Worm (Caenorhabditis elegans) whole organism, midembryonic: ENCODE data around the gene sre-44.
A peak's percentile ranks its signal among the peaks of the same experiment; 100 is the strongest.

Experiments used
- T22C8.4 ChIP-seq: fragments of 200-800 bp; sonication (Bioruptor generic); IDR thresholded peaks from 2 replicates; pipeline ENCODE4 v1.3.6; 2022; ENCODE audit warnings: missing genetic modification characterization, missing compliant biosample characterization
- cog-1 ChIP-seq: sonication (generic microtip); optimal IDR thresholded peaks from 2 replicates; lab custom pipeline; 2016; ENCODE audit warnings: missing genetic modification characterization, missing compliant biosample characterization
- flt-1 ChIP-seq: fragments of 200-800 bp; sonication (Bioruptor generic); IDR thresholded peaks from 2 replicates; pipeline ENCODE4 v1.3.6; 2022; ENCODE audit warnings: missing genetic modification characterization, missing compliant biosample characterization
- klf-2 ChIP-seq: fragments of 200-800 bp; sonication (Bioruptor generic); conservative IDR thresholded peaks from 2 replicates; pipeline ENCODE4 v1.3.6; 2022; ENCODE audit warnings: missing genetic modification reagents, missing genetic modification characterization, missing compliant biosample characterization
- med-1 ChIP-seq: sonication (generic microtip); optimal IDR thresholded peaks from 2 replicates; lab custom pipeline; 2017; ENCODE audit warnings: missing genetic modification characterization, mild to moderate bottlenecking, missing compliant biosample characterization, antibody characterized with exemption, missing genetic modification reagents; ENCODE audit not compliant: insufficient read depth
- ref-1 ChIP-seq: fragments of 200-800 bp; sonication (Bioruptor generic); conservative IDR thresholded peaks from 2 replicates; pipeline ENCODE4 v1.3.6; 2022; ENCODE audit warnings: missing genetic modification reagents, missing genetic modification characterization, missing compliant biosample characterization
- tab-1 ChIP-seq: fragments of 200-800 bp; sonication (Bioruptor generic); IDR thresholded peaks from 2 replicates; pipeline ENCODE4 v1.3.6; 2022; ENCODE audit warnings: missing genetic modification characterization, missing compliant biosample characterization
- ztf-23 ChIP-seq: fragments of 200-800 bp; sonication (Bioruptor generic); IDR thresholded peaks from 2 replicates; pipeline ENCODE4 v1.3.6; 2022; ENCODE audit warnings: missing genetic modification reagents, missing genetic modification characterization, missing compliant biosample characterization
- ztf-29 ChIP-seq: fragments of 200-800 bp; sonication (Bioruptor generic); IDR thresholded peaks from 2 replicates; pipeline ENCODE4 v1.3.6; 2022; ENCODE audit warnings: missing genetic modification reagents, missing genetic modification characterization, missing compliant biosample characterization

sre-44 gene

ce11 chrII:13949290-13949689 is at the start of gene sre-44:
Gene sre-44, plus strand, starts transcription at chrII:13949590.
- TF ChIP-seq T22C8.4 (no peak), flt-1 (no peak), med-1 (GFP tag; lab: Kevin White, UChicago) (no peak)

ce11 chrII:13899777-13900176 is 49.6 kb upstream of the sre-44 start:
- TF ChIP-seq T22C8.4 (peak; percentile 50; the same call in 1 of the 2 replicates), ztf-23 (GFP tag; lab: Robert Waterston, UW) (no peak)

ce11 chrII:13902014-13902413 is 47.4 kb upstream of the sre-44 start, which contains the start of gene W02B8.1:
Gene W02B8.1, minus strand, starts transcription at chrII:13902114.
- no peak for TF ChIP-seq T22C8.4
- no peak for TF ChIP-seq klf-2 (GFP tag; lab: Robert Waterston, UW)
- TF ChIP-seq tab-1 (GFP tag; lab: Robert Waterston, UW): no peak
- TF ChIP-seq ref-1: no peak
- TF ChIP-seq ztf-23 (GFP tag; lab: Robert Waterston, UW): no peak
- no peak for TF ChIP-seq cog-1 (tag; lab: Kevin White, UChicago)

DNA sequence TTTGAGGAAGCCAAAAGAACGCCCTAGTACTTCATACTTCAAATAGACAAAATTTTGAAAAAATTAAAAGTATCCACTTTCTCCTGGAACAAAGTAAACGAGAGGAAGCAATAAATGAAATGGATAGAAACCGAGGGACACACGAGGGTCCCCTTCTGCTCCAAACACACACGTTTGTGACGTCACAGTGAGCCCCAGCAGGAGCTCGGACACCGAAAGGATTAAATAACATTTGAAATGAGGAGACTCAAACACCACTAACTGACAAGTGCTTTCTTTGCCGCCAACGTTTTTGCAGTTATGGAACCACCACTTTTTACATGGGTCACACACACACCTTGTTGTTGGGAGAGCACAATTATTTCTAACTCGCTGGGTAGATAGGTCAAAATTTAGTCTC is 45.9 kb upstream of the sre-44 start:
- TF ChIP-seq tab-1 (GFP tag; lab: Robert Waterston, UW) (no peak), T22C8.4 (no peak), ztf-29 (GFP tag; lab: Robert Waterston, UW) (no peak), klf-2 (GFP tag; lab: Robert Waterston, UW) (no peak), flt-1 (no peak), ztf-23 (GFP tag; lab: Robert Waterston, UW) (no peak)

DNA sequence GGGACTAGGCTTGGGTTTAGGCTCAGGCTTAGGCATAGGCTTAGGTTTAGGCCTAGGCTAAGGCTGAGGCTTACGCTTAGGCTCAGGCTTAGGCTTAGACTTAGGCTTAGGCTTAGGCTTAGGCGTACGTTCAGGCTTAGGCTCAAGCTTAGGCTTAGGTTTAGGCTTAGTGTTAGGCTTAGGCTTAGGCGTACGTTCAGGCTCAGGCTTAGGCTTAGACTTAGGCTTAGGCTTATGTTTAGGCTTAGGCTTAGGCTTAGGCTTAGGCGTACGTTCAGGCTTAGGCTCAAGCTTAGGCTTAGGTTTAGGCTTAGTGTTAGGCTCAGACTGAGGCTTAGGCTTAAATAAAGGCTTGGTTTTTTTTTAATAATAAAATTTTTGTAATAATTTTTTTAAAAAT is 43.8 kb upstream of the sre-44 start:
- peak; percentile 61; the same call in 1 of the 2 replicates for TF ChIP-seq tab-1 (GFP tag; lab: Robert Waterston, UW)

DNA sequence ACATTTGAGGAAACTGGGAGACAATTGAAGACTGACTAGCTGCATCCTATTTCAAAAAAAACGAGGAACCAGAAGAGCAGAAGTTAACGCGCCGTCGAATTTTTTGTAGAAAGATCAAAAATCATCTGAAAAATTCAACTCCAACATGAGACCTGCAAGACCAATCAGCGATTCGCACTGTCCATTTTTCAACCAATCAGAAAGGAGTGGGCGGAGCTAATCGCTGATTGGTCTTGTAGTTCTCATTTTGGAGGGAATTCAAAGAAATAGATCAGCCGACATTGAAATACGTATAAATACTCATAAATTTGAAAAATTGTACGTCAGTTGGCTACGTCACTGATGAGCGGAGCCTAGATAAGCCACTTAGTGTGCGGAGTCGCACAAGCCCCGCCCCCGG is 41.8 kb upstream of the sre-44 start:
- no peak for TF ChIP-seq ztf-23 (GFP tag; lab: Robert Waterston, UW)
- TF ChIP-seq T22C8.4: no peak
- TF ChIP-seq flt-1: no peak
- no peak for TF ChIP-seq ref-1
- TF ChIP-seq klf-2 (GFP tag; lab: Robert Waterston, UW): no peak
- TF ChIP-seq cog-1 (tag; lab: Kevin White, UChicago): no peak

ce11 chrII:13908592-13908991 is 40.8 kb upstream of the sre-44 start, which contains the start of gene citk-1:
Gene citk-1, plus strand, starts transcription at chrII:13908914.
- TF ChIP-seq T22C8.4: peak; percentile 80
- peak; percentile 37 for TF ChIP-seq cog-1 (tag; lab: Kevin White, UChicago)
- TF ChIP-seq ztf-23 (GFP tag; lab: Robert Waterston, UW): no peak
- 0 out of 2 replicates have a peak, but pooled peaks have one; percentile 27 for TF ChIP-seq flt-1

ce11 chrII:13916040-13916439 is 33.4 kb upstream of the sre-44 start, which contains the start of gene mltn-3:
Gene mltn-3, plus strand, starts transcription at chrII:13916340.
- TF ChIP-seq ztf-29 (GFP tag; lab: Robert Waterston, UW): no peak

DNA sequence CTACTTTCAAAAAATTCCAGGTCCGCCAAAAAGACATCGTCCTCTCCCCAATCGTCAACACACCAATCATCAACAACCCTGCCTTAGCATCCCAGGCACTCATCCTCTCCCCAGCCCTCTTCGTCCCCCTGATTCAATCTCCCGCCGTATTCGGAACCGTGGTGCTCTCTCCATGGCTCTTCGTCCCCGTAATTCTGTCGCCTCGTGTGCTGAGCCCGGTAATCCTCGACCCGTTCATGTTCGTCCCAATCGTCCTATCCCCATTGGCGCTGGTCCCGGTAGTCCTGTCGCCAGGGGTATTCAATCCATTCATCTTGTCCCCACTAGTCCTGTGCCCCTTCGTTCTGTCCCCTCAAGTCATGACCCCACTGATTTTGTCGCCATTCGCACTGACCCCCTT is 30.3 kb upstream of the sre-44 start:
- 0 out of 2 replicates have a peak, but pooled peaks have one; percentile 6 for TF ChIP-seq ztf-23 (GFP tag; lab: Robert Waterston, UW)
- no peak for TF ChIP-seq med-1 (GFP tag; lab: Kevin White, UChicago)
- TF ChIP-seq cog-1 (tag; lab: Kevin White, UChicago): no peak

ce11 chrII:13924909-13925308 is 24.5 kb upstream of the sre-44 start, which contains the start of gene mltn-5:
Gene mltn-5, plus strand, starts transcription at chrII:13925209.
- no peak for TF ChIP-seq tab-1 (GFP tag; lab: Robert Waterston, UW)
- TF ChIP-seq cog-1 (tag; lab: Kevin White, UChicago): no peak
- no peak for TF ChIP-seq klf-2 (GFP tag; lab: Robert Waterston, UW)
- no peak for TF ChIP-seq T22C8.4
- no peak for TF ChIP-seq ztf-23 (GFP tag; lab: Robert Waterston, UW)
- TF ChIP-seq ref-1: no peak
- no peak for TF ChIP-seq ztf-29 (GFP tag; lab: Robert Waterston, UW)
- no peak for TF ChIP-seq flt-1
- TF ChIP-seq med-1 (GFP tag; lab: Kevin White, UChicago): no peak

DNA sequence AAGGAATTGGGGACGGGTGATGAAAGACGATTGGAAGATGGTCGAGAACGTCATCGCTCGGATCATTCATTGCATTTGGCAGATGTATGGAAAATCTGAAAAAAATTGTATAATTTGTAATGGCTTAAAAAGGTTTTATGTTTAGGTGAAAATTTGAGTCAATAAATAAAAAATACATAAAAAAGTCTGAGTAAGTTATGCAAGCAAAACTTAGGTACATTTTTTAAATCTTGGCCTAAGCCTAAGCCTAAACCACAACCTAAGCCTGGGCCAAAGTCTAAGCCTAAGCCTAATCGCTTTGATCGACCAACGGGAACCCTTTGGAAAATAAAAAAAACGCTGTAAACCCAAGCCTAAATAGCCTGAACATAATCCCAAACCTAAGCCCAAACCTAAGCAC is 17.4 kb upstream of the sre-44 start, which contains the start of gene hot-3:
TSS of gene hot-3 (minus strand) at position 101 of the 400 bp plus-strand sequence.
- TF ChIP-seq ztf-23 (GFP tag; lab: Robert Waterston, UW): no peak

DNA sequence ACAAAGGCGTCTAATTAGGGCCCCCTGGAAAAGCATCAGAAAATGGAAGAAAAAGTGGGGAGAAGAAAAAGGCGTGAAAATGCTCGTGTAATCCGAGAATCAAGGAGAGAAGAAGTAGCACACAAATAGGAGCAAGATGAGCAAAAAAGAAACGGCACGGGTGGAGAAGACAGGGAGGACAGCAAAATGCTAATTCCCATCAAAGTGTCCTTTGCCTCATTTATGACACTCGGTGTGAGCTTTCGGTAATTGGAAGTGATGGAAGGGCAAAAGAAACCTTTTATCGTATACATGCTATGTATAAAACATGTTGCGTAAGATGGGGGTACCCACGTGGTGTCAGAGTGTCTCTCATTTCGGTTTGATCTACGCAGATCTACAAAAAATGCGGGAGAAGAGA is 15.9 kb upstream of the sre-44 start:
- TF ChIP-seq T22C8.4 (no peak), med-1 (GFP tag; lab: Kevin White, UChicago) (no peak), ztf-29 (GFP tag; lab: Robert Waterston, UW) (no peak), klf-2 (GFP tag; lab: Robert Waterston, UW) (no peak), cog-1 (tag; lab: Kevin White, UChicago) (no peak), ztf-23 (GFP tag; lab: Robert Waterston, UW) (no peak)
